Comparison of ENCODE assay signal across 1 fruit fly cellular context in the genomic region with DNA sequence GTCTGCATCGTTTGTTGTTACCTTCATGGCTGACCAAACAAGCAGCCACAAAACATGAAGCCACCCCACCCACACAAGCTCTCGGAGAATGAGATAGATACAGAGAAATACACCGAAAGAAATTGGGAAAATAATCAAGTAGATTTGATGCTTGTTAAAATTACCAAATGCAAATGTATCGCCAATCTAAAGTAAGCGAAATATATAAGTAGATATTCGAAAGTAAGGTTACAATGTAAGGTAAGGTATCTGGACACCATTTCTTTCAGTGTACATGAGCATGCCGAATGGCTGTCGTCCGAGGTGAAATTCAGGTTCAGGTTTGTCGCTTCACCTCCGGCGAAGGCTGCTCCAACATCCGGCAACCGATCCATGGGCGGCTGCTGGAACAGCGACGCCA.
TF ChIP-seq lines count a peak whose summit lies in the region.

No protein-coding gene starts in this region.

TF ChIP-seq in whole organism, prepupa, 60 proteins besides CTCF, POLR2A, EP300 and RAD21 (continued from another document):
- TF ChIP-seq CG6854 (GFP tag; optimal IDR thresholded peaks at IDR 0.05; lab: Kevin White, UChicago) = no peak
